Fruit fly (Drosophila melanogaster) whole organism, embryonic: ENCODE measurements around the gene CG42764.

ENCODE experiments used
- Abd-B ChIP-seq: fragments of 200-800 bp; sonication (Bioruptor generic); optimal IDR thresholded peaks from 2 replicates; lab custom pipeline; 2018; ENCODE audit warnings: missing biosample characterization, mild to moderate bottlenecking, missing genetic modification characterization, moderate library complexity
- Ada2b ChIP-seq: fragments of 200-800 bp; sonication (Bioruptor generic); IDR thresholded peaks from 2 replicates; pipeline ENCODE4 v1.3.6; 2022; ENCODE audit warnings: missing biosample characterization, missing genetic modification characterization
- Atf6 ChIP-seq: fragments of 200-800 bp; sonication (Bioruptor generic); IDR thresholded peaks from 2 replicates; pipeline ENCODE4 v1.3.6; 2022; ENCODE audit warnings: missing biosample characterization, missing genetic modification characterization
- Bteb2 ChIP-seq: fragments of 200-800 bp; sonication (Bioruptor generic); optimal IDR thresholded peaks from 2 replicates; lab custom pipeline; 2016; ENCODE audit warnings: missing biosample characterization, missing genetic modification characterization
- CG10321 ChIP-seq: fragments of 200-800 bp; sonication (Bioruptor generic); IDR thresholded peaks from 2 replicates; pipeline ENCODE4 v1.3.6; 2022; ENCODE audit warnings: missing biosample characterization, missing genetic modification characterization
- CG10959 ChIP-seq: fragments of 200-800 bp; sonication (Bioruptor generic); IDR thresholded peaks from 2 replicates; pipeline ENCODE4 v1.3.6; 2022; ENCODE audit warnings: missing biosample characterization, missing genetic modification characterization
- CG16815 ChIP-seq: fragments of 200-800 bp; sonication (Bioruptor generic); optimal IDR thresholded peaks from 3 replicates; lab custom pipeline; 2017; ENCODE audit warnings: missing biosample characterization, mild to moderate bottlenecking, missing genetic modification characterization
- CG18262 ChIP-seq: fragments of 200-800 bp; optimal IDR thresholded peaks from 3 replicates; lab custom pipeline; 2019; ENCODE audit warnings: missing biosample characterization, mild to moderate bottlenecking, missing genetic modification characterization, moderate library complexity
- CG2129 ChIP-seq: fragments of 200-800 bp; sonication (Bioruptor generic); IDR thresholded peaks from 2 replicates; pipeline ENCODE4 v1.3.6; 2022; ENCODE audit warnings: missing biosample characterization, missing genetic modification characterization; ENCODE audit not compliant: partially characterized antibody
- CG3281 ChIP-seq: fragments of 200-800 bp; sonication (Bioruptor generic); optimal IDR thresholded peaks from 3 replicates; lab custom pipeline; 2017; ENCODE audit warnings: missing biosample characterization, mild to moderate bottlenecking, missing genetic modification characterization
- CG4404 ChIP-seq: fragments of 200-800 bp; sonication (Bioruptor generic); IDR thresholded peaks from 2 replicates; pipeline ENCODE4 v1.3.6; 2022; ENCODE audit warnings: missing biosample characterization, missing genetic modification characterization
- CG4424 ChIP-seq: fragments of 200-800 bp; sonication (Bioruptor generic); optimal IDR thresholded peaks from 3 replicates; lab custom pipeline; 2016; ENCODE audit warnings: missing biosample characterization, missing genetic modification characterization
- CG6683 ChIP-seq: fragments of 200-800 bp; sonication (Bioruptor generic); optimal IDR thresholded peaks from 2 replicates; lab custom pipeline; 2017; ENCODE audit warnings: missing biosample characterization, mild to moderate bottlenecking, missing genetic modification characterization, missing genetic modification reagents
- CG6765 ChIP-seq: fragments of 200-800 bp; sonication (Bioruptor generic); optimal IDR thresholded peaks from 3 replicates; lab custom pipeline; 2017; ENCODE audit warnings: missing biosample characterization, mild to moderate bottlenecking, missing genetic modification characterization
- CG7839 ChIP-seq: fragments of 200-800 bp; sonication (Bioruptor generic); optimal IDR thresholded peaks from 3 replicates; lab custom pipeline; 2018; ENCODE audit warnings: missing biosample characterization, mild to moderate bottlenecking, missing genetic modification characterization, moderate library complexity
- CG8478 ChIP-seq: fragments of >200 bp; optimal IDR thresholded peaks from 2 replicates; lab custom pipeline; 2018
- CG9437 ChIP-seq: fragments of 200-800 bp; sonication (Bioruptor generic); optimal IDR thresholded peaks from 2 replicates; lab custom pipeline; 2018; ENCODE audit warnings: missing biosample characterization, mild to moderate bottlenecking, missing genetic modification characterization
- CTCF ChIP-seq: fragments of 200-800 bp; sonication (Bioruptor generic); optimal IDR thresholded peaks from 2 replicates; lab custom pipeline; 2017; ENCODE audit warnings: missing biosample characterization, mild to moderate bottlenecking, missing genetic modification characterization, moderate library complexity
- Camta ChIP-seq: fragments of 200-800 bp; sonication (Bioruptor generic); optimal IDR thresholded peaks from 2 replicates; lab custom pipeline; 2016; ENCODE audit warnings: missing biosample characterization, missing genetic modification characterization
- Dip2 ChIP-seq: fragments of 200-800 bp; sonication (Bioruptor generic); IDR thresholded peaks from 2 replicates; pipeline ENCODE4 v1.3.6; 2022; ENCODE audit warnings: missing biosample characterization, missing genetic modification characterization
- Dip3 ChIP-seq: fragments of 200-800 bp; sonication (Bioruptor generic); optimal IDR thresholded peaks from 3 replicates; lab custom pipeline; 2016; ENCODE audit warnings: missing biosample characterization, missing genetic modification characterization
- GATAe ChIP-seq: fragments of 200-800 bp; sonication (Bioruptor generic); conservative IDR thresholded peaks from 2 replicates; pipeline ENCODE4 v1.3.6; 2022; ENCODE audit warnings: missing biosample characterization, missing genetic modification characterization
- Gsc ChIP-seq: fragments of 200-800 bp; sonication (Bioruptor generic); IDR thresholded peaks from 2 replicates; pipeline ENCODE4 v1.3.6; 2022; ENCODE audit warnings: missing biosample characterization, missing genetic modification characterization
- HHEX ChIP-seq: fragments of 200-800 bp; sonication (Bioruptor generic); optimal IDR thresholded peaks from 3 replicates; lab custom pipeline; 2017; ENCODE audit warnings: missing biosample characterization, mild to moderate bottlenecking, missing genetic modification characterization, missing genetic modification reagents
- Hmx ChIP-seq: fragments of 200-800 bp; sonication (Bioruptor generic); optimal IDR thresholded peaks from 2 replicates; lab custom pipeline; 2016; ENCODE audit warnings: missing biosample characterization, missing genetic modification characterization
- Hsf ChIP-seq: fragments of 200-800 bp; sonication (Bioruptor generic); optimal IDR thresholded peaks from 3 replicates; lab custom pipeline; 2016; ENCODE audit warnings: missing biosample characterization, missing genetic modification characterization
- NfI ChIP-seq: fragments of 200-800 bp; sonication (Bioruptor generic); optimal IDR thresholded peaks from 3 replicates; lab custom pipeline; 2018; ENCODE audit warnings: missing biosample characterization, mild to moderate bottlenecking, missing genetic modification characterization, moderate library complexity
- Opbp ChIP-seq: fragments of 200-800 bp; sonication (Bioruptor generic); IDR thresholded peaks from 3 replicates; pipeline ENCODE4 v1.3.6; 2022; ENCODE audit warnings: missing biosample characterization, missing genetic modification characterization; ENCODE audit not compliant: partially characterized antibody
- Optix ChIP-seq: fragments of 200-800 bp; sonication (Bioruptor generic); IDR thresholded peaks from 3 replicates; pipeline ENCODE4 v1.3.6; 2022; ENCODE audit warnings: missing biosample characterization, missing genetic modification characterization
- PHDP ChIP-seq: fragments of 200-800 bp; sonication (Bioruptor generic); optimal IDR thresholded peaks from 3 replicates; lab custom pipeline; 2018; ENCODE audit warnings: missing biosample characterization, mild to moderate bottlenecking, missing genetic modification characterization, moderate library complexity
- Rx ChIP-seq: fragments of 200-800 bp; sonication (Bioruptor generic); IDR thresholded peaks from 2 replicates; pipeline ENCODE4 v1.3.6; 2022; ENCODE audit warnings: missing biosample characterization, missing genetic modification characterization
- Sox102F ChIP-seq: fragments of 200-800 bp; sonication (Bioruptor generic); optimal IDR thresholded peaks from 2 replicates; lab custom pipeline; 2018; ENCODE audit warnings: missing biosample characterization, mild to moderate bottlenecking, missing genetic modification characterization, moderate library complexity
- Spps ChIP-seq: fragments of 200-800 bp; sonication (Bioruptor generic); optimal IDR thresholded peaks from 2 replicates; lab custom pipeline; 2018; ENCODE audit warnings: missing biosample characterization, mild to moderate bottlenecking, missing genetic modification characterization
- Sry-β ChIP-seq: fragments of 200-800 bp; sonication (Bioruptor generic); optimal IDR thresholded peaks from 2 replicates; lab custom pipeline; 2018; ENCODE audit warnings: missing biosample characterization, mild to moderate bottlenecking, missing genetic modification characterization, moderate library complexity
- Tbp ChIP-seq: fragments of >200 bp; optimal IDR thresholded peaks from 2 replicates; lab custom pipeline; 2018; ENCODE audit warnings: missing biosample characterization, missing genetic modification characterization
- amos ChIP-seq: fragments of 200-800 bp; sonication (Bioruptor generic); IDR thresholded peaks from 2 replicates; pipeline ENCODE4 v1.3.6; 2022; ENCODE audit warnings: missing biosample characterization, missing genetic modification characterization; ENCODE audit not compliant: partially characterized antibody
- bowl ChIP-seq: fragments of 200-800 bp; sonication (Bioruptor generic); IDR thresholded peaks from 2 replicates; pipeline ENCODE4 v1.3.6; 2022; ENCODE audit warnings: missing biosample characterization, missing genetic modification characterization
- br ChIP-seq: fragments of >200 bp; optimal IDR thresholded peaks from 2 replicates; lab custom pipeline; 2017
- crc ChIP-seq: fragments of 200-800 bp; sonication (Bioruptor generic); optimal IDR thresholded peaks from 2 replicates; lab custom pipeline; 2016; ENCODE audit warnings: missing biosample characterization, missing genetic modification characterization
- ems ChIP-seq: fragments of 200-800 bp; sonication (Bioruptor generic); optimal IDR thresholded peaks from 3 replicates; lab custom pipeline; 2016; ENCODE audit warnings: missing biosample characterization, missing genetic modification characterization
- eyg ChIP-seq: fragments of 200-800 bp; sonication (Bioruptor generic); optimal IDR thresholded peaks from 3 replicates; lab custom pipeline; 2016; ENCODE audit warnings: missing biosample characterization, missing genetic modification characterization
- gsb-n ChIP-seq: fragments of 200-800 bp; sonication (Bioruptor generic); optimal IDR thresholded peaks from 3 replicates; lab custom pipeline; 2018; ENCODE audit warnings: missing biosample characterization, mild to moderate bottlenecking, missing genetic modification characterization
- ken ChIP-seq: fragments of 200-800 bp; sonication (Bioruptor generic); IDR thresholded peaks from 3 replicates; pipeline ENCODE4 v1.3.6; 2022; ENCODE audit warnings: missing biosample characterization, missing genetic modification characterization
- lbe ChIP-seq: fragments of 200-800 bp; sonication (Bioruptor generic); optimal IDR thresholded peaks from 2 replicates; lab custom pipeline; 2016; ENCODE audit warnings: missing biosample characterization, mild to moderate bottlenecking, missing genetic modification characterization
- mam ChIP-seq: fragments of 200-800 bp; sonication (Bioruptor generic); optimal IDR thresholded peaks from 3 replicates; lab custom pipeline; 2016; ENCODE audit warnings: missing biosample characterization, missing genetic modification characterization
- nerfin-2 ChIP-seq: fragments of 200-800 bp; sonication (Bioruptor generic); IDR thresholded peaks from 2 replicates; pipeline ENCODE4 v1.3.6; 2022; ENCODE audit warnings: missing biosample characterization, missing genetic modification characterization; ENCODE audit not compliant: partially characterized antibody
- sim ChIP-seq: fragments of 200-800 bp; sonication (Bioruptor generic); IDR thresholded peaks from 2 replicates; pipeline ENCODE4 v1.3.6; 2022; ENCODE audit warnings: missing biosample characterization, missing genetic modification characterization
- stwl ChIP-seq: fragments of 200-800 bp; sonication (Bioruptor generic); optimal IDR thresholded peaks from 3 replicates; lab custom pipeline; 2018; ENCODE audit warnings: missing biosample characterization, mild to moderate bottlenecking, missing genetic modification characterization, moderate library complexity
- wdn ChIP-seq: fragments of 200-800 bp; sonication (Bioruptor generic); IDR thresholded peaks from 2 replicates; pipeline ENCODE4 v1.3.6; 2022; ENCODE audit warnings: missing biosample characterization, missing genetic modification characterization
- zfh1 ChIP-seq: fragments of 200-800 bp; sonication (Bioruptor generic); IDR thresholded peaks from 3 replicates; pipeline ENCODE4 v1.3.6; 2022; ENCODE audit warnings: missing biosample characterization, missing genetic modification characterization

The CG42764 gene

DNA sequence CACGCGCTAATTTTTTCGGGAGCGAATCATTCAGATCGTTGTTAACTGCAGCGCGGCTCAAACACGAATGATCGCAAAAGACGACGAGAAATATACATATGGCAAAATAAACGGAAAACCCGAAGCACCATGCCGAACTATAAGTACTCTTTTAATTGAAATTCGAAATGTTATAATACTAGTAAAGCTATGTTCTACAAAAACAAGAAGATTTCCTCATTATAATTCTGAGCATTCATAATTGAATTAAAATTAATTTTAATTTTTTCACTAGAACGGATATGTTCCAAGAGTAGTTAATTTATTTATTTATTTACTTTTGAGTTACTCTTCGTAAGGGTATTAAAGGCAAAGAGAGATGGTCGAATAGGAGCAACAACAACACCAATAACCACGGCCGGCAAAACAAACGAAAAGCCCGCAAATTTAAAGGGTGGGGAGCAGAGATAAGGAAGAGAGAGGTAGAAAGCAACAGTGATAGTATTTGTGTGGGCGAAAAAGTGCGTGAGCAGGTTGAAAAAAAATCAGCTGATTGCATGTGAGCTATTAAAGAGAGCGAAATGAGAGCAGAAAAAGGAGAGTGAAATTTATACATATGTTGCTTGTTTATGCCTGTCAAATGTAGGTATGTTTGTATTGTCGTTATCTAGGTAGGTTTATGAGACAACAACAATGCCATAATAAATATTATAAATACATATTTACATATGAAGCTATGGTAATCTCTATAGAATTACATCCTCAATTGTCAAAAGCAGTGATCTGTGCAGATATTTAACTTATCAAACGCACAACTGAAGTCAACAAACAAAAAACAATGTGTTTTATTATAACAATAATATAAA, 27.8 kb upstream of the CG42764 start (continued):
- TF ChIP-seq NfI (GFP tag; lab: Kevin White, UChicago): peak; percentile 58
- no peak for TF ChIP-seq bowl (GFP tag; lab: Robert Waterston, UW)
- peak; percentile 85 for TF ChIP-seq PHDP
- no peak for TF ChIP-seq nerfin-2 (GFP tag; lab: Robert Waterston, UW)
- peak; percentile 60 for TF ChIP-seq Bteb2 (GFP tag; lab: Kevin White, UChicago)
- no peak for TF ChIP-seq CG2129 (GFP tag; lab: Robert Waterston, UW)
- TF ChIP-seq CG8478 (lab: Kevin White, UChicago): no peak
- TF ChIP-seq ken: peak; percentile 38; the same call in 1 of the 3 replicates
- peak; percentile 37; the same call in 1 of the 2 replicates for TF ChIP-seq CG10321 (GFP tag; lab: Robert Waterston, UW)
- no peak for TF ChIP-seq Opbp (GFP tag; lab: Robert Waterston, UW)
- TF ChIP-seq sim: 0 out of 2 replicates have a peak, but pooled peaks have one; percentile 44
- peak; percentile 88 for TF ChIP-seq Atf6
- TF ChIP-seq zfh1 (GFP tag; lab: Robert Waterston, UW): peak; percentile 68; the same call in 2 of the 3 replicates
- TF ChIP-seq lbe (GFP tag; lab: Kevin White, UChicago): peak; percentile 88
- peak; percentile 17 for TF ChIP-seq Spps (tag; lab: Kevin White, UChicago)
- TF ChIP-seq Tbp (GFP tag; lab: Kevin White, UChicago): no peak
- peak; percentile 42 for TF ChIP-seq CG6765 (GFP tag; lab: Kevin White, UChicago)
- TF ChIP-seq CG3281 (GFP tag; lab: Kevin White, UChicago): peak; percentile 81
- TF ChIP-seq Dip3 (GFP tag; lab: Kevin White, UChicago): peak; percentile 67
- peak; percentile 80 for TF ChIP-seq Ada2b (GFP tag; lab: Robert Waterston, UW)
- TF ChIP-seq br (lab: Kevin White, UChicago): no peak
- TF ChIP-seq Hsf (GFP tag; lab: Kevin White, UChicago): peak; percentile 62
- peak; percentile 83 for TF ChIP-seq Sox102F (GFP tag; lab: Kevin White, UChicago)
- TF ChIP-seq CG10959 (GFP tag; lab: Robert Waterston, UW): no peak
- no peak for TF ChIP-seq Dip2 (GFP tag; lab: Robert Waterston, UW)
- TF ChIP-seq ems (GFP tag; lab: Kevin White, UChicago): peak; percentile 20
- TF ChIP-seq Abd-B (GFP tag; lab: Kevin White, UChicago): peak; percentile 46
- TF ChIP-seq wdn (GFP tag; lab: Robert Waterston, UW): peak; percentile 66
- no peak for TF ChIP-seq Optix (GFP tag; lab: Robert Waterston, UW)
- TF ChIP-seq CG18262 (tag; lab: Kevin White, UChicago): peak; percentile 77
- peak; percentile 40 for TF ChIP-seq CTCF (GFP tag; lab: Kevin White, UChicago)
- TF ChIP-seq amos (GFP tag; lab: Robert Waterston, UW): no peak
- peak; percentile 39 for TF ChIP-seq CG4424 (GFP tag; lab: Kevin White, UChicago)
- TF ChIP-seq Gsc (GFP tag; lab: Robert Waterston, UW): no peak
- TF ChIP-seq HHEX: peak; percentile 72
- no peak for TF ChIP-seq gsb-n (tag; lab: Kevin White, UChicago)
- TF ChIP-seq Rx (GFP tag; lab: Robert Waterston, UW): no peak
- TF ChIP-seq Hmx: peak; percentile 57
- TF ChIP-seq GATAe (GFP tag; lab: Robert Waterston, UW): 0 out of 2 replicates have a peak, but pooled peaks have one; percentile 27
- TF ChIP-seq Camta: peak; percentile 43
- TF ChIP-seq CG9437 (GFP tag; lab: Kevin White, UChicago): peak; percentile 51
- no peak for TF ChIP-seq stwl
- peak; percentile 37 for TF ChIP-seq CG6683 (GFP tag; lab: Kevin White, UChicago)
- no peak for TF ChIP-seq crc (GFP tag; lab: Kevin White, UChicago)
- peak; percentile 86 for TF ChIP-seq CG7839 (tag; lab: Kevin White, UChicago)
- peak; percentile 32 for TF ChIP-seq CG16815 (GFP tag; lab: Kevin White, UChicago)
- TF ChIP-seq mam (GFP tag; lab: Kevin White, UChicago): peak; percentile 55
- TF ChIP-seq Sry-β (GFP tag; lab: Kevin White, UChicago): no peak
- peak; percentile 39 for TF ChIP-seq eyg (GFP tag; lab: Kevin White, UChicago)
- TF ChIP-seq CG4404: peak; percentile 50
